Worm (Caenorhabditis elegans) whole organism, mixed stage, embryonic: ENCODE results near the gene nspc-15.

Source experiments
- lin-13 ChIP-seq: fragments of 150-350 bp; optimal IDR thresholded peaks from 2 replicates; lab custom pipeline; 2014; ENCODE audit warnings: missing biosample characterization, missing genetic modification characterization
- nhr-76 ChIP-seq: sonication (generic microtip); optimal IDR thresholded peaks from 2 replicates; lab custom pipeline; 2017; ENCODE audit warnings: missing biosample characterization, missing genetic modification characterization
- pha-4 ChIP-seq: fragments of 150-350 bp; optimal IDR thresholded peaks from 2 replicates; lab custom pipeline; 2018; ENCODE audit warnings: missing biosample characterization, missing genetic modification reagents, missing genetic modification characterization
- snpc-4 ChIP-seq: fragments of 150-350 bp; optimal IDR thresholded peaks from 2 replicates; lab custom pipeline; 2014; ENCODE audit warnings: missing biosample characterization, missing genetic modification characterization
- unc-62 ChIP-seq: fragments of 150-350 bp; optimal IDR thresholded peaks from 2 replicates; lab custom pipeline; 2014; ENCODE audit warnings: missing biosample characterization, missing genetic modification reagents, missing genetic modification characterization

DNA sequence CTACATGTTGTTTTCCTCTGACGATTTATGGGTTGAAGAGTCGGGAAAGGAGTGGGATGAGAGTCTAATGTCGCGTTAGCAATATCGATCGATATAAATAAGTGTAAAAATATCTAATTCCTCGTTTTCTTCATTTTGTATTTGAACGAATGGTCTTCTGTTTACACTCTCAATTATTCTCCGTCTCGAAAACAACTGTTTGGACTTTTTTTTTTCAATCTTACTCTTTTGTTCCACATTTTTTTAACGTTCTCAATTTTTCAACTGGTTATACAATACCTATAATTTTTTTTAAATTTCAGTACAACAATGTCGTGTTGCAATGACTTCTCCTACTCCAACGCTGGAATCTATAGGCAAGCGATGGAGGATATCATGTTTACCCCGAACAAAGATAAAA lies 39.2 kb upstream of the nspc-15 start, which contains the start of gene F17A2.13:
- TF ChIP-seq nhr-76 (tag; lab: Kevin White, UChicago): no peak
- no peak for TF ChIP-seq snpc-4 (tag; lab: Kevin White, UChicago)
- no peak for TF ChIP-seq lin-13
- TF ChIP-seq unc-62: no peak
- no peak for TF ChIP-seq pha-4 (tag; lab: Kevin White, UChicago)
